Fruit fly (Drosophila melanogaster): ENCODE results near the gene twin.

twin gene

DNA sequence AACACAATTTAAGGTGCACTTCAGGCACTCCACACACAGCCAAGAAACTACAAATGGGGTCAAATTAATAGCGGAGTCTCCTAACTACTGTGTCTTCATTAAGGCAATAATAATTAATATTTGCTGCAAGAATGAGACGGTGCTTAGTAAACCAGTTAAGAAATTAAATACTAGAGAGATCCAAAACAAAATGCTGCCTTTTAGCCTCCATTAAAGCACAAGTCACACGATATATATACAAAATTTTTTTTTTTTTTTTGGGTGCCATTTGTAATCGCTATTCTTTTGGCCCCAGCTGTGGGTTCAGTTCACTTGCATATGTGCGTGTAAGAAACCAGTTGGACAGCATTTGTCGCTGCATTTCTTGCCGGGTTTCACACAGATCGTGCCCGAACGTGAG is 18.3 kb downstream of the twin start (continued):
- TF ChIP-seq pan (optimal IDR thresholded peaks at IDR 0.05): no peak
- no peak for TF ChIP-seq pan (GFP tag; optimal IDR thresholded peaks at IDR 0.05 in 1 of 2, IDR thresholded peaks at IDR 0.05 in 1 of 2)
- no peak for TF ChIP-seq Ets97D (GFP tag; optimal IDR thresholded peaks at IDR 0.05)
- peak; percentile 21 for TF ChIP-seq az2 (GFP tag; optimal IDR thresholded peaks at IDR 0.05)
- peak; percentile 47 for TF ChIP-seq Med (GFP tag)
- TF ChIP-seq Blimp-1 (GFP tag; optimal IDR thresholded peaks at IDR 0.05): peak; percentile 9
- no peak for TF ChIP-seq rib (GFP tag; IDR thresholded peaks at IDR 0.05)
- TF ChIP-seq CG13123 (GFP tag; optimal IDR thresholded peaks at IDR 0.05): no peak
- no peak for TF ChIP-seq CG14860 (GFP tag; IDR thresholded peaks at IDR 0.05; ENCODE audit: partially characterized antibody)
- peak; percentile 38; the same call in 1 of the 2 replicates for TF ChIP-seq vvl (GFP tag; IDR thresholded peaks at IDR 0.05)
- TF ChIP-seq gfzf (GFP tag; optimal IDR thresholded peaks at IDR 0.05): no peak
- TF ChIP-seq Dip2 (GFP tag; IDR thresholded peaks at IDR 0.05): no peak
- TF ChIP-seq tgo (GFP tag; IDR thresholded peaks at IDR 0.05): no peak
- peak; percentile 6 for TF ChIP-seq Ssrp (tag; optimal IDR thresholded peaks at IDR 0.05)
- TF ChIP-seq B-H1 (GFP tag; IDR thresholded peaks at IDR 0.05): no peak
- no peak for TF ChIP-seq NC2α (GFP tag; optimal IDR thresholded peaks at IDR 0.05)
- TF ChIP-seq nom (GFP tag; optimal IDR thresholded peaks at IDR 0.05): peak; percentile 55
- no peak for TF ChIP-seq H15 (GFP tag; IDR thresholded peaks at IDR 0.05)
- TF ChIP-seq B-H2 (GFP tag; optimal IDR thresholded peaks at IDR 0.05): no peak
- TF ChIP-seq CG7556 (GFP tag; optimal IDR thresholded peaks at IDR 0.05): no peak
- TF ChIP-seq Sox100B (GFP tag; optimal IDR thresholded peaks at IDR 0.05): peak; percentile 50
- TF ChIP-seq hkb (optimal IDR thresholded peaks at IDR 0.05): no peak
- TF ChIP-seq hkb (GFP tag; IDR thresholded peaks at IDR 0.05): peak; percentile 43; the same call in 1 of the 2 replicates
- TF ChIP-seq CG7928 (GFP tag; optimal IDR thresholded peaks at IDR 0.05): no peak
- peak in 1 of 2 experiments; percentile 5 for TF ChIP-seq Hr78 (GFP tag; optimal IDR thresholded peaks at IDR 0.05)
- TF ChIP-seq CG6791 (GFP tag; IDR thresholded peaks at IDR 0.05; ENCODE audit: partially characterized antibody): no peak
- TF ChIP-seq CG12391 (tag; optimal IDR thresholded peaks at IDR 0.05): peak; percentile 23
- TF ChIP-seq CG13424 (tag; optimal IDR thresholded peaks at IDR 0.05): peak; percentile 43
- no peak for TF ChIP-seq CG33213 (GFP tag; optimal IDR thresholded peaks at IDR 0.05)
- TF ChIP-seq hb (GFP tag; IDR thresholded peaks at IDR 0.05; ENCODE audit: partially characterized antibody): no peak
- TF ChIP-seq trh (GFP tag; optimal IDR thresholded peaks at IDR 0.05): no peak
- no peak for TF ChIP-seq CG13296 (GFP tag; optimal IDR thresholded peaks at IDR 0.05)
- peak; percentile 66 for TF ChIP-seq dmrt99B (tag; optimal IDR thresholded peaks at IDR 0.05)
- TF ChIP-seq CG17328 (GFP tag; IDR thresholded peaks at IDR 0.05): peak; percentile 29
- TF ChIP-seq CG33557 (GFP tag; optimal IDR thresholded peaks at IDR 0.05): no peak
- TF ChIP-seq cg (GFP tag; optimal IDR thresholded peaks at IDR 0.05): peak; percentile 9
- TF ChIP-seq CG5953 (GFP tag; IDR thresholded peaks at IDR 0.05): 0 out of 2 replicates have a peak, but pooled peaks have one; percentile 3
- TF ChIP-seq E2f2 (GFP tag; IDR thresholded peaks at IDR 0.05): peak; percentile 15; the same call in 1 of the 2 replicates
- TF ChIP-seq lola (GFP tag; optimal IDR thresholded peaks at IDR 0.05): peak in 1 of 3 experiments; percentile 17
- TF ChIP-seq Mes4 (GFP tag; optimal IDR thresholded peaks at IDR 0.05): no peak
- no peak for TF ChIP-seq knrl (GFP tag; IDR thresholded peaks at IDR 0.05; ENCODE audit: partially characterized antibody)
- TF ChIP-seq Hmr (GFP tag; optimal IDR thresholded peaks at IDR 0.05): no peak
- no peak for TF ChIP-seq CG15479 (GFP tag; optimal IDR thresholded peaks at IDR 0.05)
- TF ChIP-seq corto (GFP tag; optimal IDR thresholded peaks at IDR 0.05): peak; percentile 24
- no peak for TF ChIP-seq fu2 (GFP tag; optimal IDR thresholded peaks at IDR 0.05)
- no peak for TF ChIP-seq CG10321 (GFP tag; IDR thresholded peaks at IDR 0.05)
- TF ChIP-seq tll (GFP tag; optimal IDR thresholded peaks at IDR 0.05): no peak
- no peak for TF ChIP-seq Scr (GFP tag; IDR thresholded peaks at IDR 0.05; ENCODE audit: partially characterized antibody)
- TF ChIP-seq run (tag; optimal IDR thresholded peaks at IDR 0.05): no peak
